Worm (Caenorhabditis elegans) whole organism, L1 larva: Measurements from ENCODE around the gene W09D6.1.

Source experiments
- aha-1 ChIP-seq: fragments of 150-350 bp; optimal IDR thresholded peaks from 2 replicates; lab custom pipeline; 2014; ENCODE audit warnings: missing biosample characterization, missing genetic modification characterization
- alr-1 ChIP-seq: fragments of 200-800 bp; sonication (Bioruptor generic); optimal IDR thresholded peaks from 2 replicates; lab custom pipeline; 2018; ENCODE audit warnings: borderline replicate concordance, mild to moderate bottlenecking, missing genetic modification characterization, missing compliant biosample characterization
- elt-3 ChIP-seq, 6 experiments: fragments of 150-350 bp in 1 of 6; sonication (generic microtip); optimal IDR thresholded peaks; 2 replicates each; lab custom pipeline; 2017 to 2018; ENCODE audit warnings: missing biosample characterization in 6 of 6, missing genetic modification characterization in 6 of 6, inconsistent platforms in 1 of 6
- fos-1 ChIP-seq: fragments of 150-350 bp; optimal IDR thresholded peaks from 2 replicates; lab custom pipeline; 2014; ENCODE audit warnings: missing biosample characterization, missing genetic modification characterization
- lin-13 ChIP-seq: fragments of 150-350 bp; optimal IDR thresholded peaks from 2 replicates; lab custom pipeline; 2014; ENCODE audit warnings: missing biosample characterization, missing genetic modification reagents, missing genetic modification characterization
- lsy-2 ChIP-seq, 2 experiments: fragments of 150-350 bp; optimal IDR thresholded peaks; 2 replicates each; lab custom pipeline; 2014; ENCODE audit warnings: missing biosample characterization in 2 of 2, missing genetic modification characterization in 2 of 2
- mep-1 ChIP-seq: fragments of 150-350 bp; optimal IDR thresholded peaks from 2 replicates; lab custom pipeline; 2014; ENCODE audit warnings: missing biosample characterization, missing genetic modification characterization
- nhr-11 ChIP-seq: fragments of 150-350 bp; optimal IDR thresholded peaks from 2 replicates; lab custom pipeline; 2014; ENCODE audit warnings: missing biosample characterization, missing genetic modification characterization
- nhr-237 ChIP-seq: fragments of 150-350 bp; optimal IDR thresholded peaks from 2 replicates; lab custom pipeline; 2014; ENCODE audit warnings: missing biosample characterization, missing genetic modification characterization
- nhr-77 ChIP-seq: fragments of 150-350 bp; optimal IDR thresholded peaks from 2 replicates; lab custom pipeline; 2014; ENCODE audit warnings: missing biosample characterization, missing genetic modification characterization
- nhr-90 ChIP-seq: sonication (generic microtip); optimal IDR thresholded peaks from 2 replicates; lab custom pipeline; 2016; ENCODE audit warnings: mild to moderate bottlenecking, missing genetic modification characterization, missing compliant biosample characterization; ENCODE audit not compliant: poor library complexity
- pax-3 ChIP-seq: fragments of 200-800 bp; sonication (Bioruptor generic); optimal IDR thresholded peaks from 2 replicates; lab custom pipeline; 2018; ENCODE audit warnings: mild to moderate bottlenecking, missing genetic modification characterization, moderate library complexity, missing compliant biosample characterization
- unc-130 ChIP-seq: fragments of 150-350 bp; optimal IDR thresholded peaks from 2 replicates; lab custom pipeline; 2017; ENCODE audit warnings: missing biosample characterization, missing genetic modification characterization, inconsistent platforms
- vab-15 ChIP-seq: sonication (generic microtip); optimal IDR thresholded peaks from 2 replicates; lab custom pipeline; 2017; ENCODE audit warnings: missing genotype, mild to moderate bottlenecking, missing genetic modification characterization, missing compliant biosample characterization

ce11 chrIII:11079445-11079844, 10.8 kb downstream of the W09D6.1 start, which contains the start of gene W09D6.4:
- TF ChIP-seq nhr-77 (tag; lab: Kevin White, UChicago) (no peak), nhr-90 (no peak), lin-13 (GFP tag; lab: Kevin White, UChicago) (no peak), lsy-2 (tag; optimal IDR thresholded peaks at IDR 0.05; lab: Kevin White, UChicago) (no peak), elt-3 (tag; optimal IDR thresholded peaks at IDR 0.05; lab: Kevin White, UChicago) (no peak), alr-1 (tag; lab: Kevin White, UChicago) (no peak), nhr-11 (tag; lab: Kevin White, UChicago) (no peak), nhr-237 (tag; lab: Kevin White, UChicago) (no peak), mep-1 (tag; lab: Kevin White, UChicago) (no peak), aha-1 (tag; lab: Kevin White, UChicago) (no peak), vab-15 (tag; lab: Kevin White, UChicago) (no peak), pax-3 (no peak), unc-130 (tag; lab: Kevin White, UChicago) (no peak), fos-1 (no peak)
